Worm (Caenorhabditis elegans): ENCODE results near the gene Y66D12A.3.

DNA sequence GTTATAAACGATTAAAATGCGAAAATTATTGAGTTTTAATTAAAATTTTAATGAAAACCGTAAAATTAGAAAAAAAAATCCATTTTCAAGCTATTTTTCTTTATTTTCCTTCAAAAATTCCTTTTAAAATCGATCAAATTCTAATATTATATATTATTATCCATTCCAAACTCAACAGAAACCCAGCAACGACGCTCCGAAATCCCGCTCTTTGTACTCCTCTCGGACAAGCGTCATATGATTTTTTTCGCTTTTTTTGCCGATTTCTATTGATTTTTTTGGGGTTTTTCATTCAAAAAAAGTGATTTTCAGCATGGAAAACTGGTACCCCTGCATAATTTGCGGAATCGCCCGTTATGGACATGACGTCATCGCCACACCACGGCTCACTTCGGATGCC lies 27.4 kb downstream of the Y66D12A.3 start, which contains the start of gene ceh-91:
- no peak for TF ChIP-seq lsy-2 (tag; optimal IDR thresholded peaks at IDR 0.05)
- TF ChIP-seq lin-13 (tag; optimal IDR thresholded peaks at IDR 0.05), result no peak
- no peak for TF ChIP-seq ces-1 (GFP tag; optimal IDR thresholded peaks at IDR 0.05)
- TF ChIP-seq ceh-39 (tag; optimal IDR thresholded peaks at IDR 0.05), result no peak
- no peak for TF ChIP-seq nhr-28 (tag; optimal IDR thresholded peaks at IDR 0.05)
- no peak for TF ChIP-seq nhr-76 (tag; optimal IDR thresholded peaks at IDR 0.05)
- no peak for TF ChIP-seq unc-62 (GFP tag; optimal IDR thresholded peaks at IDR 0.05)
- TF ChIP-seq nhr-12 (tag; optimal IDR thresholded peaks at IDR 0.05), result no peak
- no peak for TF ChIP-seq nhr-237 (tag; optimal IDR thresholded peaks at IDR 0.05)
- no peak for TF ChIP-seq sptf-1 (tag; optimal IDR thresholded peaks at IDR 0.05)
- TF ChIP-seq ceh-43 (GFP tag; optimal IDR thresholded peaks at IDR 0.05), result no peak
- TF ChIP-seq elt-3 (tag; optimal IDR thresholded peaks at IDR 0.05), result no peak

All from whole organism, mixed stage, embryonic.